Fruit fly (Drosophila melanogaster): Measurements from ENCODE around the gene SF1.

- TF ChIP-seq mam (GFP tag; optimal IDR thresholded peaks at IDR 0.05): no peak
- TF ChIP-seq Ssrp (tag; optimal IDR thresholded peaks at IDR 0.05): no peak
- no peak for TF ChIP-seq stwl (tag; optimal IDR thresholded peaks at IDR 0.05)
- TF ChIP-seq Ravus (GFP tag; IDR thresholded peaks at IDR 0.05): no peak
- TF ChIP-seq lbe (GFP tag; optimal IDR thresholded peaks at IDR 0.05): no peak
- no peak for TF ChIP-seq Atf6 (GFP tag; IDR thresholded peaks at IDR 0.05)
- TF ChIP-seq Doc2 (GFP tag; IDR thresholded peaks at IDR 0.05): no peak
These were observed 53.2 kb downstream of the SF1 start for dm6 chr3R:17593470-17593869.
